5 fruit fly cellular contexts compared by ENCODE assay signal in the genomic region with DNA sequence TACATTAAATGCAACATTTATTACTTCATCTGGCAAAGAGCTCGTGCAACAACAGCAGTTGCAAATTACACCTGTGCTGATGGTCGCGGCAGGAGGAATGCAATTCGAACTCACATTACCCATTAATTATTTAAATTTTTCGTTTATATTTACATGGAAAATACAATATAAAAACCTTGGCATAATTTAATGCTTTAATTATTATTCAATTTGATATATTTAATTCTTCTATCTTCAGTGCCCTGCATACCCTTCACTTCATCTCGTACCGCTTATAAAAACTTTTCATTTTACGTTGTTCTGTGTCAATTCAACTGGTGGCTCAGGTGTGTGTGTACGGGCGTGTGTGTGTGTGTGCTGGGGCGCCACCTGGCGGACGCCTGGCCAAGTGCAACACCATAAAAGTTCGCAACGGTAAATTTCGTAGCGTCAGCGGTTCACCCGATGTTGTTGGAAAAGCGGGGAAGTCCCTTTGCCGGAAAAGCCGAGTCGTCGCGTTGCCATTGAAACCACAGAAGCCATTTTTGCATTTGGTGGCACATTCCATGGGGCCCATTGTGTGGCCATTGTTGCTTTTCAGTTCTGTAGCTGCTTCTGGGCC.
TF ChIP-seq lines count a peak whose summit lies in the region.

No protein-coding gene starts in this region.

- peak; percentile 77 to 78 for TF ChIP-seq CTCF in S2 (optimal IDR thresholded peaks at IDR 0.05; lab: Kevin White, UChicago)
- peak; percentile 83 for TF ChIP-seq CTCF in whole organism, embryonic (GFP tag; optimal IDR thresholded peaks at IDR 0.05; lab: Kevin White, UChicago)

TF ChIP-seq in whole organism, embryonic, 481 proteins besides CTCF, POLR2A, EP300 and RAD21:
- TF ChIP-seq Hmr (GFP tag; optimal IDR thresholded peaks at IDR 0.05; lab: Kevin White, UChicago) (no peak), CG17912 (GFP tag; optimal IDR thresholded peaks at IDR 0.05; lab: Kevin White, UChicago) (no peak), sens (GFP tag; lab: Kevin White, UChicago) (peak; percentile 44), Opbp (GFP tag; IDR thresholded peaks at IDR 0.05; lab: Robert Waterston, UW; ENCODE audit: partially characterized antibody) (no peak), Drgx (GFP tag; IDR thresholded peaks at IDR 0.05; lab: Robert Waterston, UW) (peak; percentile 46; the same call in 1 of the 2 replicates), Xrp1 (GFP tag; IDR thresholded peaks at IDR 0.05; lab: Robert Waterston, UW) (peak; percentile 17; the same call in 1 of the 2 replicates), Atf3 (GFP tag; optimal IDR thresholded peaks at IDR 0.05; lab: Kevin White, UChicago) (no peak), row (GFP tag; IDR thresholded peaks at IDR 0.05; lab: Robert Waterston, UW) (0 out of 3 replicates have a peak, but pooled peaks have one; percentile 11), prd (optimal IDR thresholded peaks at IDR 0.05; lab: Kevin White, UChicago) (no peak), prd (GFP tag; IDR thresholded peaks at IDR 0.05; lab: Robert Waterston, UW) (peak; percentile 42; the same call in 1 of the 3 replicates), HLH54F (GFP tag; optimal IDR thresholded peaks at IDR 0.05; lab: Kevin White, UChicago) (no peak), sd (tag; optimal IDR thresholded peaks at IDR 0.05; lab: Kevin White, UChicago) (no peak), bsh (GFP tag; optimal IDR thresholded peaks at IDR 0.05; lab: Kevin White, UChicago) (peak in 1 of 2 experiments; percentile 16), gem (tag; optimal IDR thresholded peaks at IDR 0.05; lab: Kevin White, UChicago) (peak; percentile 4)
TF ChIP-seq in whole organism, embryonic: peak in this region for 7.

TF ChIP-seq in whole organism, prepupa, 60 proteins besides CTCF, POLR2A, EP300 and RAD21 (continues in another document):
- TF ChIP-seq Sox15 (GFP tag; optimal IDR thresholded peaks at IDR 0.05; lab: Kevin White, UChicago): no peak
- TF ChIP-seq fd85E (GFP tag; optimal IDR thresholded peaks at IDR 0.05; lab: Kevin White, UChicago): no peak
- peak; percentile 26 for TF ChIP-seq Ets96B (tag; optimal IDR thresholded peaks at IDR 0.05; lab: Kevin White, UChicago)
- TF ChIP-seq pdm3 (GFP tag; optimal IDR thresholded peaks at IDR 0.05; lab: Kevin White, UChicago): peak; percentile 19
- 0 out of 2 replicates have a peak, but pooled peaks have one; percentile 52 for TF ChIP-seq CG15336 (GFP tag; IDR thresholded peaks at IDR 0.05; lab: Robert Waterston, UW)
- TF ChIP-seq CG6276 (GFP tag; optimal IDR thresholded peaks at IDR 0.05; lab: Kevin White, UChicago): no peak
- TF ChIP-seq CG32006 (GFP tag; optimal IDR thresholded peaks at IDR 0.05; lab: Kevin White, UChicago): peak; percentile 39
- peak; percentile 24 for TF ChIP-seq Sox102F (GFP tag; optimal IDR thresholded peaks at IDR 0.05; lab: Kevin White, UChicago)
- TF ChIP-seq fd59A (GFP tag; optimal IDR thresholded peaks at IDR 0.05; lab: Kevin White, UChicago): no peak
- TF ChIP-seq Eip93F (GFP tag; optimal IDR thresholded peaks at IDR 0.05; lab: Kevin White, UChicago): no peak
- no peak for TF ChIP-seq CG11762 (GFP tag; optimal IDR thresholded peaks at IDR 0.05; lab: Kevin White, UChicago; ENCODE audit: insufficient read depth)
- peak; percentile 11 for TF ChIP-seq CG8632 (GFP tag; optimal IDR thresholded peaks at IDR 0.05; lab: Kevin White, UChicago)
- no peak for TF ChIP-seq Ets21C (GFP tag; optimal IDR thresholded peaks at IDR 0.05; lab: Kevin White, UChicago)
- no peak for TF ChIP-seq spab (GFP tag; optimal IDR thresholded peaks at IDR 0.05; lab: Kevin White, UChicago)
- TF ChIP-seq Smox (GFP tag; optimal IDR thresholded peaks at IDR 0.05; lab: Kevin White, UChicago): peak; percentile 27
- no peak for TF ChIP-seq CG4318 (GFP tag; optimal IDR thresholded peaks at IDR 0.05; lab: Kevin White, UChicago)
- TF ChIP-seq Eip75B (GFP tag; optimal IDR thresholded peaks at IDR 0.05; lab: Kevin White, UChicago): peak; percentile 22
- no peak for TF ChIP-seq ss (GFP tag; optimal IDR thresholded peaks at IDR 0.05; lab: Kevin White, UChicago)
- peak; percentile 31 for TF ChIP-seq esn (GFP tag; optimal IDR thresholded peaks at IDR 0.05; lab: Kevin White, UChicago)
- peak; percentile 12 for TF ChIP-seq CG3032 (tag; optimal IDR thresholded peaks at IDR 0.05; lab: Kevin White, UChicago)
- TF ChIP-seq CG6854 (GFP tag; optimal IDR thresholded peaks at IDR 0.05; lab: Kevin White, UChicago): no peak
- TF ChIP-seq eg (GFP tag; IDR thresholded peaks at IDR 0.05; lab: Robert Waterston, UW): peak; percentile 38; the same call in 1 of the 3 replicates
- TF ChIP-seq Sox14 (GFP tag; optimal IDR thresholded peaks at IDR 0.05; lab: Kevin White, UChicago): no peak

TF ChIP-seq in whole organism, pupa, 21 proteins besides CTCF, POLR2A, EP300 and RAD21:
- TF ChIP-seq CG9948 (tag; optimal IDR thresholded peaks at IDR 0.05; lab: Kevin White, UChicago) (peak; percentile 30), CG15710 (tag; optimal IDR thresholded peaks at IDR 0.05; lab: Kevin White, UChicago) (peak; percentile 27), CG8159 (tag; optimal IDR thresholded peaks at IDR 0.05; lab: Kevin White, UChicago) (peak; percentile 53), CG34367 (tag; optimal IDR thresholded peaks at IDR 0.05; lab: Kevin White, UChicago) (peak; percentile 14), CG17806 (tag; optimal IDR thresholded peaks at IDR 0.05; lab: Kevin White, UChicago) (peak; percentile 18), CG8301 (tag; optimal IDR thresholded peaks at IDR 0.05; lab: Kevin White, UChicago) (peak; percentile 11), D1 (tag; optimal IDR thresholded peaks at IDR 0.05; lab: Kevin White, UChicago) (no peak), Ets98B (GFP tag; IDR thresholded peaks at IDR 0.05; lab: Robert Waterston, UW) (no peak), gl (tag; optimal IDR thresholded peaks at IDR 0.05; lab: Kevin White, UChicago) (no peak), Pif1A (GFP tag; optimal IDR thresholded peaks at IDR 0.05; lab: Kevin White, UChicago) (peak; percentile 26), rn (GFP tag; IDR thresholded peaks at IDR 0.05; lab: Robert Waterston, UW) (no peak), EcR (GFP tag; optimal IDR thresholded peaks at IDR 0.05; lab: Kevin White, UChicago) (no peak), Pif1B (GFP tag; optimal IDR thresholded peaks at IDR 0.05; lab: Kevin White, UChicago) (peak; percentile 25), CG14655 (GFP tag; optimal IDR thresholded peaks at IDR 0.05; lab: Kevin White, UChicago) (peak; percentile 20)

TF ChIP-seq in whole organism, wandering third instar larva, 38 proteins besides CTCF, POLR2A, EP300 and RAD21:
- TF ChIP-seq psq (GFP tag; optimal IDR thresholded peaks at IDR 0.05; lab: Kevin White, UChicago) (no peak), h (GFP tag; optimal IDR thresholded peaks at IDR 0.05; lab: Kevin White, UChicago) (peak; percentile 7), Vsx2 (GFP tag; optimal IDR thresholded peaks at IDR 0.05; lab: Kevin White, UChicago; ENCODE audit: partially characterized antibody) (no peak), foxo (GFP tag; optimal IDR thresholded peaks at IDR 0.05; lab: Kevin White, UChicago) (peak in 1 of 2 experiments; percentile 28), N (GFP tag; optimal IDR thresholded peaks at IDR 0.05; lab: Kevin White, UChicago) (no peak), Hnf4 (GFP tag; optimal IDR thresholded peaks at IDR 0.05; lab: Kevin White, UChicago) (no peak), sage (GFP tag; optimal IDR thresholded peaks at IDR 0.05; lab: Kevin White, UChicago) (no peak), Jra (GFP tag; optimal IDR thresholded peaks at IDR 0.05; lab: Kevin White, UChicago) (no peak), HLH106 (tag; optimal IDR thresholded peaks at IDR 0.05; lab: Kevin White, UChicago) (peak; percentile 1), fru (GFP tag; optimal IDR thresholded peaks at IDR 0.05; lab: Kevin White, UChicago) (peak; percentile 6), dmrt93B (GFP tag; optimal IDR thresholded peaks at IDR 0.05; lab: Kevin White, UChicago) (no peak)
